Worm (Caenorhabditis elegans) whole organism, L1 larva: ENCODE measurements around the gene rpl-23.
A peak's percentile ranks its signal among the peaks of the same experiment; 100 is the strongest.

Experiments
- C16A3.4 ChIP-seq: fragments of 150-350 bp; optimal IDR thresholded peaks from 2 replicates; lab custom pipeline; 2014; ENCODE audit warnings: missing biosample characterization, missing genetic modification characterization
- F16B12.6 ChIP-seq: fragments of 150-350 bp; optimal IDR thresholded peaks from 2 replicates; lab custom pipeline; 2014; ENCODE audit warnings: missing biosample characterization, missing genetic modification characterization
- Y116A8C.19 ChIP-seq: sonication (generic microtip); optimal IDR thresholded peaks from 2 replicates; lab custom pipeline; 2016; ENCODE audit warnings: missing compliant biosample characterization, missing genetic modification characterization, borderline replicate concordance
- aha-1 ChIP-seq: fragments of 150-350 bp; optimal IDR thresholded peaks from 2 replicates; lab custom pipeline; 2014; ENCODE audit warnings: missing biosample characterization, missing genetic modification characterization
- aly-2 ChIP-seq: fragments of 150-350 bp; optimal IDR thresholded peaks from 2 replicates; lab custom pipeline; 2014; ENCODE audit warnings: missing biosample characterization, missing genetic modification characterization
- blmp-1 ChIP-seq: fragments of 150-350 bp; optimal IDR thresholded peaks from 2 replicates; lab custom pipeline; 2014; ENCODE audit warnings: missing biosample characterization, missing genetic modification characterization
- ceh-8 ChIP-seq: fragments of 200-800 bp; sonication (Bioruptor generic); optimal IDR thresholded peaks from 2 replicates; lab custom pipeline; 2018; ENCODE audit warnings: mild to moderate bottlenecking, missing genetic modification characterization, moderate library complexity, missing compliant biosample characterization
- dpl-1 ChIP-seq, 3 experiments: fragments of 150-350 bp in 2 of 3; sonication (generic microtip) in 1 of 3; optimal IDR thresholded peaks; 2 replicates each; lab custom pipeline; 2014 to 2017; ENCODE audit warnings: missing biosample characterization in 3 of 3, missing genetic modification characterization in 3 of 3, missing genetic modification reagents in 3 of 3
- dsc-1 ChIP-seq: sonication (generic microtip); optimal IDR thresholded peaks from 2 replicates; lab custom pipeline; 2016; ENCODE audit warnings: mild to moderate bottlenecking, missing genetic modification characterization, missing compliant biosample characterization
- efl-1 ChIP-seq, 4 experiments: fragments of 150-350 bp; optimal IDR thresholded peaks in 3 of 4; peaks in 1 of 4; 1 replicate in 1 of 4; 2 replicates in 3 of 4; lab custom pipeline; 2014; ENCODE audit warnings: missing biosample characterization in 2 of 4, missing genetic modification characterization in 2 of 4, missing genetic modification reagents in 2 of 4
- egl-27 ChIP-seq, 2 experiments: fragments of 150-350 bp in 1 of 2; sonication (generic microtip); optimal IDR thresholded peaks; 3 replicates each; lab custom pipeline; 2017 to 2018; ENCODE audit warnings: missing biosample characterization in 2 of 2, missing genetic modification characterization in 2 of 2, missing genetic modification reagents in 2 of 2
- elt-3 ChIP-seq, 6 experiments: fragments of 150-350 bp in 1 of 6; sonication (generic microtip); optimal IDR thresholded peaks; 2 replicates each; lab custom pipeline; 2017 to 2018; ENCODE audit warnings: missing biosample characterization in 6 of 6, missing genetic modification characterization in 6 of 6, inconsistent platforms in 1 of 6
- fkh-4 ChIP-seq: sonication (generic microtip); optimal IDR thresholded peaks from 2 replicates; lab custom pipeline; 2016; ENCODE audit warnings: missing compliant biosample characterization, missing genetic modification characterization, borderline replicate concordance
- fos-1 ChIP-seq: fragments of 150-350 bp; optimal IDR thresholded peaks from 2 replicates; lab custom pipeline; 2014; ENCODE audit warnings: missing biosample characterization, missing genetic modification characterization
- grh-1 ChIP-seq: fragments of 200-800 bp; sonication (Bioruptor generic); IDR thresholded peaks from 2 replicates; pipeline ENCODE4 v1.3.6; 2022; ENCODE audit warnings: missing genetic modification reagents, missing genetic modification characterization, missing compliant biosample characterization
- hlh-17 ChIP-seq: fragments of 200-800 bp; sonication (Bioruptor generic); optimal IDR thresholded peaks from 2 replicates; lab custom pipeline; 2018; ENCODE audit warnings: missing genetic modification characterization, mild to moderate bottlenecking, missing compliant biosample characterization, moderate library complexity, borderline replicate concordance
- lin-14 ChIP-seq: fragments of 200-800 bp; sonication (Bioruptor generic); optimal IDR thresholded peaks from 2 replicates; lab custom pipeline; 2018; ENCODE audit warnings: mild to moderate bottlenecking, missing genetic modification characterization, moderate library complexity, missing compliant biosample characterization
- lin-35 ChIP-seq, 2 experiments: fragments of 150-350 bp; optimal IDR thresholded peaks; 2 replicates each; lab custom pipeline; 2014; ENCODE audit warnings: missing biosample characterization in 2 of 2, missing genetic modification characterization in 2 of 2, missing genetic modification reagents in 2 of 2
- lir-3 ChIP-seq: sonication (generic microtip); optimal IDR thresholded peaks from 2 replicates; lab custom pipeline; 2016; ENCODE audit warnings: mild to moderate bottlenecking, missing genetic modification characterization, moderate library complexity, missing compliant biosample characterization; ENCODE audit not compliant: poor library complexity
- mdl-1 ChIP-seq, 2 experiments: fragments of 150-350 bp; optimal IDR thresholded peaks; 2 replicates each; lab custom pipeline; 2014 to 2017; ENCODE audit warnings: missing biosample characterization in 2 of 2, missing genetic modification characterization in 2 of 2, inconsistent platforms in 1 of 2
- mep-1 ChIP-seq: fragments of 150-350 bp; optimal IDR thresholded peaks from 2 replicates; lab custom pipeline; 2014; ENCODE audit warnings: missing biosample characterization, missing genetic modification characterization
- nhr-12 ChIP-seq: sonication (generic microtip); optimal IDR thresholded peaks from 2 replicates; lab custom pipeline; 2017; ENCODE audit warnings: missing biosample characterization, missing genetic modification characterization
- nhr-19 ChIP-seq: fragments of 200-800 bp; sonication (Bioruptor generic); conservative IDR thresholded peaks from 2 replicates; pipeline ENCODE4 v1.3.6; 2022; ENCODE audit warnings: missing genetic modification characterization, missing compliant biosample characterization
- nhr-20 ChIP-seq: sonication (generic microtip); optimal IDR thresholded peaks from 2 replicates; lab custom pipeline; 2016; ENCODE audit warnings: mild to moderate bottlenecking, missing genetic modification characterization, missing compliant biosample characterization
- nhr-76 ChIP-seq: sonication (generic microtip); optimal IDR thresholded peaks from 2 replicates; lab custom pipeline; 2017; ENCODE audit warnings: missing biosample characterization, missing genetic modification characterization
- nhr-84 ChIP-seq: sonication (generic microtip); optimal IDR thresholded peaks from 2 replicates; lab custom pipeline; 2017; ENCODE audit warnings: missing biosample characterization, missing genetic modification characterization
- nhr-85 ChIP-seq: sonication (generic microtip); peaks from one replicate; lab custom pipeline; 2016; ENCODE audit warnings: missing genetic modification characterization, inconsistent platforms, missing compliant biosample characterization
- rnt-1 ChIP-seq: sonication (generic microtip); optimal IDR thresholded peaks from 2 replicates; lab custom pipeline; 2016; ENCODE audit warnings: mild to moderate bottlenecking, missing genetic modification characterization, moderate library complexity, missing compliant biosample characterization
- snpc-4 ChIP-seq: fragments of 150-350 bp; optimal IDR thresholded peaks from 2 replicates; lab custom pipeline; 2014; ENCODE audit warnings: missing biosample characterization, missing genetic modification characterization
- snu-23 ChIP-seq: sonication (generic microtip); optimal IDR thresholded peaks from 2 replicates; lab custom pipeline; 2016; ENCODE audit warnings: missing genetic modification characterization, missing compliant biosample characterization
- sup-37 ChIP-seq: fragments of 200-800 bp; sonication (Bioruptor generic); optimal IDR thresholded peaks from 2 replicates; lab custom pipeline; 2018; ENCODE audit warnings: mild to moderate bottlenecking, missing genetic modification characterization, missing compliant biosample characterization
- unc-130 ChIP-seq: fragments of 150-350 bp; optimal IDR thresholded peaks from 2 replicates; lab custom pipeline; 2017; ENCODE audit warnings: missing biosample characterization, missing genetic modification characterization, inconsistent platforms
- unc-30 ChIP-seq: sonication (generic microtip); optimal IDR thresholded peaks from 2 replicates; lab custom pipeline; 2017; ENCODE audit warnings: missing biosample characterization, missing genetic modification characterization
- vab-15 ChIP-seq: sonication (generic microtip); optimal IDR thresholded peaks from 2 replicates; lab custom pipeline; 2017; ENCODE audit warnings: missing genotype, mild to moderate bottlenecking, missing genetic modification characterization, missing compliant biosample characterization
- zag-1 ChIP-seq: fragments of 150-350 bp; optimal IDR thresholded peaks from 2 replicates; lab custom pipeline; 2014; ENCODE audit warnings: missing biosample characterization, missing genetic modification characterization
- ztf-11 ChIP-seq, 2 experiments: sonication (generic microtip); optimal IDR thresholded peaks; 2 replicates each; lab custom pipeline; 2016 to 2017; ENCODE audit warnings: missing genetic modification characterization in 2 of 2, missing biosample characterization in 1 of 2, missing compliant biosample characterization in 1 of 2

rpl-23 gene

ce11 chrIII:5715467-5715866 lies 9.5 kb upstream of the rpl-23 start (continued):
- no peak for TF ChIP-seq lir-3 (tag; lab: Kevin White, UChicago)
- TF ChIP-seq grh-1 (GFP tag; lab: Robert Waterston, UW), result no peak
- peak in 1 of 6 experiments; percentile 44 for TF ChIP-seq elt-3 (tag; optimal IDR thresholded peaks at IDR 0.05; lab: Kevin White, UChicago)
- TF ChIP-seq fkh-4, result no peak
- no peak for TF ChIP-seq nhr-84
- TF ChIP-seq unc-130 (tag; lab: Kevin White, UChicago), result no peak
- no peak for TF ChIP-seq ztf-11 (tag; optimal IDR thresholded peaks at IDR 0.05; lab: Kevin White, UChicago)
- peak; percentile 28 for TF ChIP-seq fos-1 (tag; lab: Kevin White, UChicago)
- no peak for TF ChIP-seq Y116A8C.19 (tag; lab: Kevin White, UChicago)
- no peak for TF ChIP-seq zag-1 (tag; lab: Kevin White, UChicago)
- no peak for TF ChIP-seq ceh-8 (GFP tag; lab: Kevin White, UChicago)
- no peak for TF ChIP-seq aha-1
- no peak for TF ChIP-seq egl-27 (tag; optimal IDR thresholded peaks at IDR 0.05; lab: Kevin White, UChicago)
- no peak for TF ChIP-seq nhr-76 (tag; lab: Kevin White, UChicago)
- TF ChIP-seq vab-15 (tag; lab: Kevin White, UChicago), result no peak
- no peak for TF ChIP-seq aly-2 (tag; lab: Kevin White, UChicago)
- peak; percentile 75 for TF ChIP-seq rnt-1 (tag; lab: Kevin White, UChicago)
- TF ChIP-seq snu-23, result peak; percentile 67
- TF ChIP-seq C16A3.4 (tag; lab: Kevin White, UChicago), result peak; percentile 57
- TF ChIP-seq sup-37 (GFP tag; lab: Kevin White, UChicago), result no peak
- peak; percentile 74 for TF ChIP-seq mep-1
- TF ChIP-seq F16B12.6 (tag; lab: Kevin White, UChicago), result no peak
- peak in 2 of 3 experiments; percentile 49 to 62 for TF ChIP-seq dpl-1 (GFP tag; optimal IDR thresholded peaks at IDR 0.05; lab: Kevin White, UChicago)
- peak; percentile 31 for TF ChIP-seq snpc-4 (tag; lab: Kevin White, UChicago)
- TF ChIP-seq nhr-19, result no peak
- no peak for TF ChIP-seq hlh-17 (GFP tag; lab: Kevin White, UChicago)
- TF ChIP-seq nhr-20, result peak; percentile 5
- TF ChIP-seq unc-30 (tag; lab: Kevin White, UChicago), result no peak
- TF ChIP-seq mdl-1 (tag; optimal IDR thresholded peaks at IDR 0.05; lab: Kevin White, UChicago), result peak in 1 of 2 experiments; percentile 62
- peak; percentile 30 for TF ChIP-seq dsc-1
- TF ChIP-seq, all 84 proteins: peak for 30

ce11 chrIII:5714984-5715454 lies 9.1 kb upstream of the rpl-23 start:
- peak; percentile 31 for TF ChIP-seq blmp-1 (tag; lab: Kevin White, UChicago)
- no peak for TF ChIP-seq efl-1 (optimal IDR thresholded peaks at IDR 0.05; lab: Kevin White, UChicago)
- peak in 1 of 2 experiments; percentile 78 for TF ChIP-seq efl-1 (GFP tag; optimal IDR thresholded peaks at IDR 0.05 in 1 of 2; lab: Kevin White, UChicago)
- peak; percentile 56 for TF ChIP-seq nhr-85
- no peak for TF ChIP-seq nhr-84
- no peak for TF ChIP-seq nhr-12
- TF ChIP-seq mdl-1 (tag; optimal IDR thresholded peaks at IDR 0.05; lab: Kevin White, UChicago), result no peak

ce11 chrIII:5714230-5714983 lies 8.5 kb upstream of the rpl-23 start, which contains the start of gene arf-1:
arf-1 (plus strand) TSS chrIII:5714886.
- TF ChIP-seq nhr-76 (tag; lab: Kevin White, UChicago) (no peak), lin-35 (GFP tag; optimal IDR thresholded peaks at IDR 0.05; lab: Kevin White, UChicago) (peak in 1 of 2 experiments; percentile 29), lin-14 (GFP tag; lab: Kevin White, UChicago) (peak; percentile 1), elt-3 (tag; optimal IDR thresholded peaks at IDR 0.05; lab: Kevin White, UChicago) (peak in 1 of 6 experiments; percentile 8)
